5 fruit fly cellular contexts compared by ENCODE assay signal in genomic region chr2L:19542268-19542773, dm6.
A peak's percentile ranks its signal among the peaks of the same experiment; 100 is the strongest.
TF ChIP-seq lines count a peak whose summit lies in the region.

No protein-coding gene starts in this region.

- no peak for TF ChIP-seq CTCF in whole organism, embryonic (GFP tag; optimal IDR thresholded peaks at IDR 0.05; lab: Kevin White, UChicago)

TF ChIP-seq in whole organism, adult, 20 proteins besides CTCF, POLR2A, EP300 and RAD21:
- TF ChIP-seq ovo (GFP tag; optimal IDR thresholded peaks at IDR 0.05; lab: Kevin White, UChicago) (no peak), toe (GFP tag; optimal IDR thresholded peaks at IDR 0.05; lab: Kevin White, UChicago) (no peak), CG1620 (GFP tag; optimal IDR thresholded peaks at IDR 0.05; lab: Kevin White, UChicago) (peak; percentile 8), bab1 (GFP tag; optimal IDR thresholded peaks at IDR 0.05; lab: Kevin White, UChicago) (peak; percentile 60), kay (GFP tag; lab: Kevin White, UChicago; ENCODE audit: borderline replicate concordance) (peak; percentile 95), CG7101 (tag; optimal IDR thresholded peaks at IDR 0.05; lab: Kevin White, UChicago) (peak; percentile 14), CG11617 (GFP tag; optimal IDR thresholded peaks at IDR 0.05; lab: Kevin White, UChicago) (peak; percentile 22), CG5204 (GFP tag; optimal IDR thresholded peaks at IDR 0.05; lab: Kevin White, UChicago) (no peak), cic (GFP tag; optimal IDR thresholded peaks at IDR 0.05; lab: Kevin White, UChicago) (no peak), CG14711 (tag; optimal IDR thresholded peaks at IDR 0.05; lab: Kevin White, UChicago) (no peak), cnc (optimal IDR thresholded peaks at IDR 0.05; lab: Kevin White, UChicago) (peak; percentile 41 to 89), Mnt (GFP tag; optimal IDR thresholded peaks at IDR 0.05; lab: Kevin White, UChicago) (peak; percentile 34)

TF ChIP-seq in whole organism, embryonic, 481 proteins besides CTCF, POLR2A, EP300 and RAD21 (continues in another document):
- peak; percentile 66 for TF ChIP-seq Dp (GFP tag; optimal IDR thresholded peaks at IDR 0.05; lab: Kevin White, UChicago)
- no peak for TF ChIP-seq tap (tag; optimal IDR thresholded peaks at IDR 0.05; lab: Kevin White, UChicago)
- TF ChIP-seq ash1 (GFP tag; optimal IDR thresholded peaks at IDR 0.05; lab: Kevin White, UChicago) = no peak
- no peak for TF ChIP-seq Xbp1 (GFP tag; optimal IDR thresholded peaks at IDR 0.05; lab: Kevin White, UChicago)
- peak; percentile 26 for TF ChIP-seq Fer1 (GFP tag; optimal IDR thresholded peaks at IDR 0.05; lab: Kevin White, UChicago)
- TF ChIP-seq Bgb (GFP tag; IDR thresholded peaks at IDR 0.05; lab: Robert Waterston, UW; ENCODE audit: partially characterized antibody) = peak; percentile 93
- peak; percentile 37 for TF ChIP-seq scrt (GFP tag; optimal IDR thresholded peaks at IDR 0.05; lab: Kevin White, UChicago)
- TF ChIP-seq HmgZ (tag; optimal IDR thresholded peaks at IDR 0.05; lab: Kevin White, UChicago) = peak; percentile 71
- no peak for TF ChIP-seq CG15479 (GFP tag; optimal IDR thresholded peaks at IDR 0.05; lab: Kevin White, UChicago)
- TF ChIP-seq sd (tag; optimal IDR thresholded peaks at IDR 0.05; lab: Kevin White, UChicago) = peak; percentile 50
- no peak for TF ChIP-seq CG5953 (GFP tag; IDR thresholded peaks at IDR 0.05; lab: Robert Waterston, UW)
- TF ChIP-seq bcd (GFP tag; optimal IDR thresholded peaks at IDR 0.05; lab: Kevin White, UChicago) = no peak
- TF ChIP-seq gro (GFP tag; optimal IDR thresholded peaks at IDR 0.05; lab: Kevin White, UChicago) = no peak
- TF ChIP-seq CG15696 (tag; optimal IDR thresholded peaks at IDR 0.05; lab: Kevin White, UChicago) = no peak
- peak; percentile 69 for TF ChIP-seq CG1603 (tag; optimal IDR thresholded peaks at IDR 0.05; lab: Kevin White, UChicago)
- TF ChIP-seq Pdp1 (GFP tag; optimal IDR thresholded peaks at IDR 0.05; lab: Kevin White, UChicago) = peak in 1 of 2 experiments; percentile 26
- no peak for TF ChIP-seq CG13296 (GFP tag; optimal IDR thresholded peaks at IDR 0.05; lab: Kevin White, UChicago)
- peak; percentile 33 for TF ChIP-seq CG2712 (tag; optimal IDR thresholded peaks at IDR 0.05; lab: Kevin White, UChicago)
- peak in 1 of 2 experiments; percentile 12 for TF ChIP-seq bsh (GFP tag; optimal IDR thresholded peaks at IDR 0.05; lab: Kevin White, UChicago)
- TF ChIP-seq CG4617 (GFP tag; optimal IDR thresholded peaks at IDR 0.05; lab: Kevin White, UChicago; ENCODE audit: borderline replicate concordance) = peak; percentile 2

TF ChIP-seq in whole organism, prepupa, 60 proteins besides CTCF, POLR2A, EP300 and RAD21:
- TF ChIP-seq svp (GFP tag; lab: Kevin White, UChicago) = peak; percentile 57
- TF ChIP-seq fd59A (GFP tag; optimal IDR thresholded peaks at IDR 0.05; lab: Kevin White, UChicago) = no peak
- TF ChIP-seq Eip78C (GFP tag; lab: Kevin White, UChicago) = peak; percentile 37
- peak; percentile 4 for TF ChIP-seq esn (GFP tag; optimal IDR thresholded peaks at IDR 0.05; lab: Kevin White, UChicago)
- TF ChIP-seq dsx (GFP tag; optimal IDR thresholded peaks at IDR 0.05; lab: Kevin White, UChicago; ENCODE audit: poor library complexity, severe bottlenecking) = peak; percentile 34

TF ChIP-seq in whole organism, pupa, 21 proteins besides CTCF, POLR2A, EP300 and RAD21:
- no peak for TF ChIP-seq Snoo (tag; optimal IDR thresholded peaks at IDR 0.05; lab: Kevin White, UChicago)
- TF ChIP-seq CG10348 (GFP tag; IDR thresholded peaks at IDR 0.05; lab: Robert Waterston, UW) = no peak
- TF ChIP-seq CG12605 (GFP tag; IDR thresholded peaks at IDR 0.05; lab: Robert Waterston, UW) = peak; percentile 17; the same call in 1 of the 2 replicates
- TF ChIP-seq Ets98B (GFP tag; IDR thresholded peaks at IDR 0.05; lab: Robert Waterston, UW) = 0 out of 2 replicates have a peak, but pooled peaks have one; percentile 7

TF ChIP-seq in whole organism, wandering third instar larva, 38 proteins besides CTCF, POLR2A, EP300 and RAD21:
- TF ChIP-seq CG32264 (GFP tag; optimal IDR thresholded peaks at IDR 0.05; lab: Kevin White, UChicago) (no peak), brk (GFP tag; optimal IDR thresholded peaks at IDR 0.05; lab: Kevin White, UChicago) (peak; percentile 61), Dif (GFP tag; optimal IDR thresholded peaks at IDR 0.05; lab: Kevin White, UChicago; ENCODE audit: partially characterized antibody) (peak; percentile 14), Sp1 (GFP tag; optimal IDR thresholded peaks at IDR 0.05; lab: Kevin White, UChicago) (peak; percentile 8)
